Worm (Caenorhabditis elegans) whole organism, L4 larva: ENCODE results near the gene nep-2.

Experiments used
- ceh-82 ChIP-seq: sonication (generic microtip); optimal IDR thresholded peaks from 2 replicates; lab custom pipeline; 2017; ENCODE audit warnings: missing biosample characterization, missing genetic modification characterization
- egl-27 ChIP-seq: sonication (generic microtip); optimal IDR thresholded peaks from 3 replicates; lab custom pipeline; 2017; ENCODE audit warnings: missing biosample characterization, missing genetic modification reagents, missing genetic modification characterization
- mdt-29 ChIP-seq: fragments of 200-800 bp; sonication (Bioruptor generic); IDR thresholded peaks from 2 replicates; pipeline ENCODE4 v1.3.6; 2022; ENCODE audit warnings: missing genetic modification reagents, missing genetic modification characterization, missing compliant biosample characterization
- mxl-3 ChIP-seq: fragments of 200-800 bp; sonication (Bioruptor generic); optimal IDR thresholded peaks from 2 replicates; lab custom pipeline; 2018; ENCODE audit warnings: mild to moderate bottlenecking, missing genetic modification characterization, missing compliant biosample characterization
- nhr-10 ChIP-seq: fragments of 150-350 bp; optimal IDR thresholded peaks from 2 replicates; lab custom pipeline; 2014; ENCODE audit warnings: missing biosample characterization, missing genetic modification characterization
- nhr-11 ChIP-seq: fragments of 150-350 bp; optimal IDR thresholded peaks from 2 replicates; lab custom pipeline; 2014; ENCODE audit warnings: missing biosample characterization, missing genetic modification characterization
- nhr-237 ChIP-seq: sonication (generic microtip); optimal IDR thresholded peaks from 2 replicates; lab custom pipeline; 2017; ENCODE audit warnings: missing biosample characterization, missing genetic modification characterization

- TF ChIP-seq mdt-29 (no peak), egl-27 (tag; lab: Kevin White, UChicago) (no peak), nhr-11 (tag; lab: Kevin White, UChicago) (no peak), nhr-10 (tag; lab: Kevin White, UChicago) (no peak), mxl-3 (no peak), nhr-237 (tag; lab: Kevin White, UChicago) (no peak), ceh-82 (tag; lab: Kevin White, UChicago) (no peak)
These were observed 15.9 kb upstream of the nep-2 start for ce11 chrII:2741405-2741804.
